Fruit fly (Drosophila melanogaster) whole organism, embryonic: ENCODE data around the gene CG34297.
A peak's percentile ranks its signal among the peaks of the same experiment; 100 is the strongest.

Experiments used
- CG1024 ChIP-seq: fragments of 200-800 bp; sonication (Bioruptor generic); IDR thresholded peaks from 2 replicates; pipeline ENCODE4 v1.3.6; 2022; ENCODE audit warnings: missing biosample characterization, missing genetic modification characterization
- CG10543 ChIP-seq: fragments of 200-800 bp; sonication (Bioruptor generic); optimal IDR thresholded peaks from 3 replicates; lab custom pipeline; 2017; ENCODE audit warnings: missing biosample characterization, mild to moderate bottlenecking, missing genetic modification characterization, moderate library complexity
- CG11456 ChIP-seq: fragments of 200-800 bp; sonication (Bioruptor generic); IDR thresholded peaks from 3 replicates; pipeline ENCODE4 v1.3.6; 2022; ENCODE audit warnings: missing biosample characterization, missing genetic modification characterization
- CG12299 ChIP-seq: fragments of 200-800 bp; sonication (Bioruptor generic); optimal IDR thresholded peaks from 2 replicates; lab custom pipeline; 2018; ENCODE audit warnings: missing biosample characterization, mild to moderate bottlenecking, missing genetic modification characterization
- CG13287 ChIP-seq: fragments of 200-800 bp; sonication (Bioruptor generic); IDR thresholded peaks from 2 replicates; pipeline ENCODE4 v1.3.6; 2022; ENCODE audit warnings: missing biosample characterization, missing genetic modification characterization; ENCODE audit not compliant: partially characterized antibody
- CG1529 ChIP-seq: fragments of 200-800 bp; sonication (Bioruptor generic); optimal IDR thresholded peaks from 3 replicates; lab custom pipeline; 2018; ENCODE audit warnings: missing biosample characterization, missing genetic modification characterization
- CG15696 ChIP-seq: fragments of 200-800 bp; sonication (Bioruptor generic); optimal IDR thresholded peaks from 2 replicates; lab custom pipeline; 2019; ENCODE audit warnings: missing biosample characterization, mild to moderate bottlenecking, missing genetic modification characterization, moderate library complexity
- CG1603 ChIP-seq: fragments of 200-800 bp; sonication (Bioruptor generic); optimal IDR thresholded peaks from 2 replicates; lab custom pipeline; 2019; ENCODE audit warnings: missing biosample characterization, mild to moderate bottlenecking, missing genetic modification characterization, moderate library complexity
- CG17361 ChIP-seq: fragments of 200-800 bp; sonication (Bioruptor generic); IDR thresholded peaks from 3 replicates; pipeline ENCODE4 v1.3.6; 2022; ENCODE audit warnings: missing biosample characterization, missing genetic modification characterization
- CG17385 ChIP-seq: fragments of 200-800 bp; sonication (Bioruptor generic); optimal IDR thresholded peaks from 3 replicates; lab custom pipeline; 2018; ENCODE audit warnings: missing biosample characterization, mild to moderate bottlenecking, missing genetic modification characterization
- CG1832 ChIP-seq: fragments of 200-800 bp; sonication (Bioruptor generic); optimal IDR thresholded peaks from 2 replicates; lab custom pipeline; 2017; ENCODE audit warnings: missing biosample characterization, mild to moderate bottlenecking, missing genetic modification characterization, inconsistent platforms
- CG30020 ChIP-seq: fragments of 200-800 bp; optimal IDR thresholded peaks from 2 replicates; lab custom pipeline; 2019; ENCODE audit warnings: missing biosample characterization, mild to moderate bottlenecking, missing genetic modification characterization, moderate library complexity
- CG31388 ChIP-seq: fragments of 200-800 bp; sonication (Bioruptor generic); optimal IDR thresholded peaks from 2 replicates; lab custom pipeline; 2016; ENCODE audit warnings: missing biosample characterization, missing genetic modification characterization
- CG4328 ChIP-seq: fragments of 200-800 bp; sonication (Bioruptor generic); optimal IDR thresholded peaks from 3 replicates; lab custom pipeline; 2017; ENCODE audit warnings: missing biosample characterization, missing genetic modification reagents, missing genetic modification characterization
- CG4730 ChIP-seq: fragments of 200-800 bp; sonication (Bioruptor generic); IDR thresholded peaks from 2 replicates; pipeline ENCODE4 v1.3.6; 2022; ENCODE audit warnings: missing biosample characterization, missing genetic modification characterization
- CG7786 ChIP-seq: fragments of 200-800 bp; sonication (Bioruptor generic); optimal IDR thresholded peaks from 2 replicates; lab custom pipeline; 2016; ENCODE audit warnings: missing biosample characterization, missing genetic modification characterization
- CG8944 ChIP-seq: fragments of 200-800 bp; sonication (Bioruptor generic); optimal IDR thresholded peaks from 3 replicates; lab custom pipeline; 2016; ENCODE audit warnings: missing biosample characterization, missing genetic modification characterization
- CG9215 ChIP-seq: fragments of 200-800 bp; sonication (Bioruptor generic); IDR thresholded peaks from 2 replicates; pipeline ENCODE4 v1.3.6; 2022; ENCODE audit warnings: missing biosample characterization, missing genetic modification characterization
- CG9727 ChIP-seq: fragments of 200-800 bp; sonication (Bioruptor generic); optimal IDR thresholded peaks from 3 replicates; lab custom pipeline; 2017; ENCODE audit warnings: missing biosample characterization, mild to moderate bottlenecking, missing genetic modification characterization
- Camta ChIP-seq: fragments of 200-800 bp; sonication (Bioruptor generic); optimal IDR thresholded peaks from 2 replicates; lab custom pipeline; 2016; ENCODE audit warnings: missing biosample characterization, missing genetic modification characterization
- Chrac-16 ChIP-seq: fragments of 200-800 bp; sonication (Bioruptor generic); optimal IDR thresholded peaks from 3 replicates; lab custom pipeline; 2016; ENCODE audit warnings: missing biosample characterization, missing genetic modification characterization
- D ChIP-seq, 2 experiments: fragments of 200-800 bp in 1 of 2; fragments of >200 bp in 1 of 2; sonication (Bioruptor generic) in 1 of 2; optimal IDR thresholded peaks; 2 replicates in 1 of 2; 3 replicates in 1 of 2; lab custom pipeline; 2017; ENCODE audit warnings: mild to moderate bottlenecking in 1 of 2, missing biosample characterization in 1 of 2, missing genetic modification characterization in 1 of 2, missing genetic modification reagents in 1 of 2
- D19A ChIP-seq: fragments of 200-800 bp; optimal IDR thresholded peaks from 3 replicates; lab custom pipeline; 2019; ENCODE audit warnings: missing biosample characterization, mild to moderate bottlenecking, missing genetic modification characterization, moderate library complexity
- HLH4C ChIP-seq: fragments of 200-800 bp; sonication (Bioruptor generic); IDR thresholded peaks from 3 replicates; pipeline ENCODE4 v1.3.6; 2022; ENCODE audit warnings: missing biosample characterization, missing genetic modification characterization; ENCODE audit not compliant: partially characterized antibody
- Hmr ChIP-seq: fragments of 200-800 bp; sonication (Bioruptor generic); optimal IDR thresholded peaks from 3 replicates; lab custom pipeline; 2017; ENCODE audit warnings: mild to moderate bottlenecking, missing biosample characterization, missing genetic modification reagents, missing genetic modification characterization
- Hsf ChIP-seq: fragments of 200-800 bp; sonication (Bioruptor generic); optimal IDR thresholded peaks from 3 replicates; lab custom pipeline; 2016; ENCODE audit warnings: missing biosample characterization, missing genetic modification characterization
- Med ChIP-seq: fragments of 200-800 bp; sonication (Bioruptor generic); peaks from one replicate; lab custom pipeline; 2016; ENCODE audit warnings: missing biosample characterization, missing genetic modification characterization, mild to moderate bottlenecking, inconsistent platforms, moderate library complexity
- Neu2 ChIP-seq: fragments of 200-800 bp; sonication (Bioruptor generic); optimal IDR thresholded peaks from 3 replicates; lab custom pipeline; 2016; ENCODE audit warnings: missing biosample characterization, missing genetic modification characterization, borderline replicate concordance
- Oli ChIP-seq: fragments of 200-800 bp; sonication (Bioruptor generic); optimal IDR thresholded peaks from 2 replicates; lab custom pipeline; 2018; ENCODE audit warnings: missing biosample characterization, mild to moderate bottlenecking, missing genetic modification characterization, moderate library complexity
- Opbp ChIP-seq: fragments of 200-800 bp; sonication (Bioruptor generic); IDR thresholded peaks from 3 replicates; pipeline ENCODE4 v1.3.6; 2022; ENCODE audit warnings: missing biosample characterization, missing genetic modification characterization; ENCODE audit not compliant: partially characterized antibody
- Ssrp ChIP-seq: fragments of 200-800 bp; sonication (Bioruptor generic); optimal IDR thresholded peaks from 2 replicates; lab custom pipeline; 2018; ENCODE audit warnings: missing biosample characterization, mild to moderate bottlenecking, missing genetic modification characterization, moderate library complexity
- al ChIP-seq: fragments of 200-800 bp; sonication (Bioruptor generic); IDR thresholded peaks from 2 replicates; pipeline ENCODE4 v1.3.6; 2022; ENCODE audit warnings: missing biosample characterization, missing genetic modification characterization
- ase ChIP-seq: fragments of 200-800 bp; sonication (Bioruptor generic); IDR thresholded peaks from 3 replicates; pipeline ENCODE4 v1.3.6; 2022; ENCODE audit warnings: missing biosample characterization, missing genetic modification characterization
- bowl ChIP-seq: fragments of 200-800 bp; sonication (Bioruptor generic); IDR thresholded peaks from 2 replicates; pipeline ENCODE4 v1.3.6; 2022; ENCODE audit warnings: missing biosample characterization, missing genetic modification characterization
- ci ChIP-seq: fragments of 200-800 bp; sonication (Bioruptor generic); IDR thresholded peaks from 3 replicates; pipeline ENCODE4 v1.3.6; 2022; ENCODE audit warnings: missing biosample characterization, missing genetic modification characterization
- croc ChIP-seq: fragments of 200-800 bp; sonication (Bioruptor generic); conservative IDR thresholded peaks from 3 replicates; pipeline ENCODE4 v1.3.6; 2022; ENCODE audit warnings: missing biosample characterization, missing genetic modification characterization
- dpn ChIP-seq, 2 experiments: fragments of 200-800 bp; sonication (Bioruptor generic); optimal IDR thresholded peaks; 3 replicates each; lab custom pipeline; 2016; ENCODE audit warnings: missing biosample characterization in 2 of 2, missing genetic modification characterization in 2 of 2
- exex ChIP-seq: fragments of 200-800 bp; sonication (Bioruptor generic); optimal IDR thresholded peaks from 4 replicates; lab custom pipeline; 2018; ENCODE audit warnings: missing biosample characterization, mild to moderate bottlenecking, missing genetic modification characterization, moderate library complexity
- fd102C ChIP-seq: fragments of 200-800 bp; sonication (Bioruptor generic); optimal IDR thresholded peaks from 2 replicates; lab custom pipeline; 2018; ENCODE audit warnings: missing biosample characterization, mild to moderate bottlenecking, missing genetic modification characterization, moderate library complexity
- grau ChIP-seq: fragments of 200-800 bp; optimal IDR thresholded peaks from 3 replicates; lab custom pipeline; 2019; ENCODE audit warnings: missing biosample characterization, mild to moderate bottlenecking, missing genetic modification characterization, moderate library complexity
- gsb-n ChIP-seq: fragments of 200-800 bp; sonication (Bioruptor generic); optimal IDR thresholded peaks from 3 replicates; lab custom pipeline; 2018; ENCODE audit warnings: missing biosample characterization, mild to moderate bottlenecking, missing genetic modification characterization
- ken ChIP-seq: fragments of 200-800 bp; sonication (Bioruptor generic); IDR thresholded peaks from 3 replicates; pipeline ENCODE4 v1.3.6; 2022; ENCODE audit warnings: missing biosample characterization, missing genetic modification characterization
- lov ChIP-seq, 2 experiments: fragments of 200-800 bp in 1 of 2; fragments of >200 bp in 1 of 2; sonication (Bioruptor generic) in 1 of 2; IDR thresholded peaks in 1 of 2; optimal IDR thresholded peaks in 1 of 2; 2 replicates in 1 of 2; 3 replicates in 1 of 2; pipeline versions ENCODE4 v1.3.6 to Lab custom; 2017 to 2022; ENCODE audit warnings: missing biosample characterization in 1 of 2, missing genetic modification characterization in 1 of 2
- nmo ChIP-seq: fragments of 200-800 bp; sonication (Bioruptor generic); optimal IDR thresholded peaks from 2 replicates; lab custom pipeline; 2018; ENCODE audit warnings: missing biosample characterization, mild to moderate bottlenecking, missing genetic modification characterization, moderate library complexity
- pan ChIP-seq, 4 experiments: fragments of >200 bp in 3 of 4; fragments of 200-800 bp in 1 of 4; sonication (Bioruptor generic) in 1 of 4; optimal IDR thresholded peaks in 3 of 4; IDR thresholded peaks in 1 of 4; 2 replicates each; pipeline versions ENCODE4 v1.3.6 to Lab custom; 2017 to 2022; ENCODE audit warnings: missing biosample characterization in 2 of 4, missing genetic modification characterization in 2 of 4, mixed read lengths in 1 of 4
- rib ChIP-seq: fragments of 200-800 bp; sonication (Bioruptor generic); IDR thresholded peaks from 2 replicates; pipeline ENCODE4 v1.3.6; 2022; ENCODE audit warnings: missing biosample characterization, missing genetic modification characterization
- trem ChIP-seq: fragments of 200-800 bp; optimal IDR thresholded peaks from 3 replicates; lab custom pipeline; 2019; ENCODE audit warnings: missing biosample characterization, mild to moderate bottlenecking, missing genetic modification characterization, moderate library complexity
- zen ChIP-seq: fragments of 200-800 bp; sonication (Bioruptor generic); optimal IDR thresholded peaks from 3 replicates; lab custom pipeline; 2018; ENCODE audit warnings: missing biosample characterization, mild to moderate bottlenecking, missing genetic modification characterization, moderate library complexity

The CG34297 gene

DNA sequence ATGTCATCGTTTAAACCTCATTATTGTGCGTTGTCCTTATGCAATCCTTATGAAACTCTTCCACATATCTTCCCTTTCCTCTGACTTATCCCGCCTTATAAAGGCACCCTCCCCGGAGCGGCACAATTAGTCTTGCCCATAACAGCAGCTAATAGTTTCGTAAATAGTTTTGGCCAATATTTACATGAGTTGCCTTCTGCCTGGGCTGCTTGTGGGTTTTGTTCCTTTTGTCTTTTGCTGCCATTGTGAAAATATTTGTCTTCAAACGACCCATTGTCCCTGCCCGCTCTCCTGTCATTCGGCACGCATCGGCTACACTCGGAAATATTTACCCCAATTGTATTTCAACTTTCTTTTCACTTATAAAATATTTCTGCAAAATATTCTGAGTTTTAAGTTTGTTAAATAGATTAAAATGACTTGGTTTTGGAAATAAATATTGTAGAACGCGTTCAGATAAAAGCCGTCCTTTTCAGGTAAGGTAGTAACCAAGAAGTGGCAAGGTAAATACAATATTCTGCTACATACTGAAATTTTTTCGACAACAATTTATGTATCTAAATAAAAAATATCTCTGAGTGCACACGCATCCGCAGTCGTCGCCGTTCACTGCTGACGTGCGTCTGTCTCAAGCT, 24.2 kb downstream of the CG34297 start:
- TF ChIP-seq CG1024 (GFP tag; lab: Robert Waterston, UW): no peak
- TF ChIP-seq CG15696 (tag; lab: Kevin White, UChicago): peak; percentile 72
- TF ChIP-seq trem (tag; lab: Kevin White, UChicago): peak; percentile 44
- TF ChIP-seq CG4730 (GFP tag; lab: Robert Waterston, UW): no peak
- peak; percentile 25 for TF ChIP-seq Camta (GFP tag; lab: Kevin White, UChicago)
- peak in 1 of 2 experiments; percentile 2 for TF ChIP-seq dpn (GFP tag; optimal IDR thresholded peaks at IDR 0.05; lab: Kevin White, UChicago)
- TF ChIP-seq rib (GFP tag; lab: Robert Waterston, UW): no peak
- peak; percentile 32 for TF ChIP-seq Oli (tag; lab: Kevin White, UChicago)
- no peak for TF ChIP-seq CG11456
- peak; percentile 64 for TF ChIP-seq fd102C (GFP tag; lab: Kevin White, UChicago)
- TF ChIP-seq Hmr (GFP tag; lab: Kevin White, UChicago): no peak
- no peak for TF ChIP-seq CG8944 (GFP tag; lab: Kevin White, UChicago)
- TF ChIP-seq lov (optimal IDR thresholded peaks at IDR 0.05; lab: Kevin White, UChicago): no peak
- TF ChIP-seq lov (GFP tag; IDR thresholded peaks at IDR 0.05; lab: Robert Waterston, UW): no peak
- no peak for TF ChIP-seq CG10543 (GFP tag; lab: Kevin White, UChicago)
- peak; percentile 40 for TF ChIP-seq Hsf (GFP tag; lab: Kevin White, UChicago)
- TF ChIP-seq CG30020: no peak
- TF ChIP-seq gsb-n: peak; percentile 67
- no peak for TF ChIP-seq CG4328 (GFP tag; lab: Kevin White, UChicago)
- no peak for TF ChIP-seq croc (GFP tag; lab: Robert Waterston, UW)
- no peak for TF ChIP-seq pan (optimal IDR thresholded peaks at IDR 0.05; lab: Kevin White, UChicago)
- peak in 1 of 2 experiments; percentile 29 for TF ChIP-seq pan (GFP tag; optimal IDR thresholded peaks at IDR 0.05 in 1 of 2, IDR thresholded peaks at IDR 0.05 in 1 of 2)
- peak; percentile 4 for TF ChIP-seq CG17385
- no peak for TF ChIP-seq ci (GFP tag; lab: Robert Waterston, UW)
- peak; percentile 70 for TF ChIP-seq CG9727
- TF ChIP-seq zen (tag; lab: Kevin White, UChicago): peak; percentile 94
- TF ChIP-seq CG12299 (tag; lab: Kevin White, UChicago): no peak
- no peak for TF ChIP-seq al (GFP tag; lab: Robert Waterston, UW)
- no peak for TF ChIP-seq exex (tag; lab: Kevin White, UChicago)
- no peak for TF ChIP-seq bowl (GFP tag; lab: Robert Waterston, UW)
- peak; percentile 49 for TF ChIP-seq CG1603 (tag; lab: Kevin White, UChicago)
- TF ChIP-seq Neu2: peak; percentile 9
- TF ChIP-seq CG1529 (GFP tag; lab: Kevin White, UChicago): peak; percentile 19
- TF ChIP-seq Med: no peak
- peak; percentile 35 for TF ChIP-seq Ssrp
- TF ChIP-seq CG1832: no peak
- TF ChIP-seq ken (GFP tag; lab: Robert Waterston, UW): 0 out of 3 replicates have a peak, but pooled peaks have one; percentile 31
- TF ChIP-seq CG13287 (GFP tag; lab: Robert Waterston, UW): no peak
- TF ChIP-seq D (optimal IDR thresholded peaks at IDR 0.05; lab: Kevin White, UChicago): peak; percentile 59
- TF ChIP-seq D (GFP tag; optimal IDR thresholded peaks at IDR 0.05; lab: Kevin White, UChicago): peak; percentile 66
- peak; percentile 71 for TF ChIP-seq CG17361
- TF ChIP-seq CG31388 (GFP tag; lab: Kevin White, UChicago): no peak
- TF ChIP-seq CG9215 (GFP tag; lab: Robert Waterston, UW): no peak
- no peak for TF ChIP-seq Opbp (GFP tag; lab: Robert Waterston, UW)
- peak; percentile 44 for TF ChIP-seq D19A (tag; lab: Kevin White, UChicago)
- TF ChIP-seq HLH4C (GFP tag; lab: Robert Waterston, UW): no peak
- peak; percentile 63 for TF ChIP-seq nmo (GFP tag; lab: Kevin White, UChicago)
- TF ChIP-seq ase: no peak
- TF ChIP-seq CG7786: no peak
- peak; percentile 3 for TF ChIP-seq Chrac-16 (GFP tag; lab: Kevin White, UChicago)
- TF ChIP-seq grau: peak; percentile 37
